Worm (Caenorhabditis elegans): ENCODE measurements around the gene lgc-52.

DNA sequence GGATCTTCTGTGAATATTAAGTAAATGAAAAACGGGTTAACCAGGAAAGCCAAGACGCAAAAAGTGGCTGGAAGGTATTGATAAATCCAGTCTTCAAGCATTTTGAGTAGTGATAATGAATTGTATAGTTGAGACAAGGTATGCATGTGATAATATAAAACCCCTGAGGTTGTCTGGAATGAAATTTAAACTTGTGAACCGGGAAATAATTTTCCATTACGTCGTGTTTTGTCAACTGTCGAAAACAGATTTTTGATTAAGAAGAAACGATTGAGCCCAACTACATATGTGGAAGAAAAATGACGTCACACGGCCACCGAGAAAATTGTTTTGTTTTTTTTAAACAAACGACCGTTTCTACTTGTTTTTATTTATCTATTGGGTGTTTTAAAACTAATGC lies 16.2 kb downstream of the lgc-52 start, which contains the start of gene srj-42:
- TF ChIP-seq ceh-34 (tag; optimal IDR thresholded peaks at IDR 0.05), result no peak
- TF ChIP-seq ceh-6 (GFP tag; optimal IDR thresholded peaks at IDR 0.05), result no peak
- TF ChIP-seq ceh-31 (tag; optimal IDR thresholded peaks at IDR 0.05), result no peak
- TF ChIP-seq ama-1 (optimal IDR thresholded peaks at IDR 0.05), result no peak
- no peak for TF ChIP-seq elt-2 (tag; optimal IDR thresholded peaks at IDR 0.05)
- no peak for TF ChIP-seq unc-86 (tag; optimal IDR thresholded peaks at IDR 0.05)
- no peak for TF ChIP-seq fkh-10 (GFP tag; optimal IDR thresholded peaks at IDR 0.05)
- no peak for TF ChIP-seq hlh-30 (tag; optimal IDR thresholded peaks at IDR 0.05; ENCODE audit: insufficient read depth)
- no peak for TF ChIP-seq ttx-3 (tag; optimal IDR thresholded peaks at IDR 0.05)

Data from whole organism, late embryonic.